Fruit fly (Drosophila melanogaster): Measurements from ENCODE around the gene Glut1.

Gene Glut1

DNA sequence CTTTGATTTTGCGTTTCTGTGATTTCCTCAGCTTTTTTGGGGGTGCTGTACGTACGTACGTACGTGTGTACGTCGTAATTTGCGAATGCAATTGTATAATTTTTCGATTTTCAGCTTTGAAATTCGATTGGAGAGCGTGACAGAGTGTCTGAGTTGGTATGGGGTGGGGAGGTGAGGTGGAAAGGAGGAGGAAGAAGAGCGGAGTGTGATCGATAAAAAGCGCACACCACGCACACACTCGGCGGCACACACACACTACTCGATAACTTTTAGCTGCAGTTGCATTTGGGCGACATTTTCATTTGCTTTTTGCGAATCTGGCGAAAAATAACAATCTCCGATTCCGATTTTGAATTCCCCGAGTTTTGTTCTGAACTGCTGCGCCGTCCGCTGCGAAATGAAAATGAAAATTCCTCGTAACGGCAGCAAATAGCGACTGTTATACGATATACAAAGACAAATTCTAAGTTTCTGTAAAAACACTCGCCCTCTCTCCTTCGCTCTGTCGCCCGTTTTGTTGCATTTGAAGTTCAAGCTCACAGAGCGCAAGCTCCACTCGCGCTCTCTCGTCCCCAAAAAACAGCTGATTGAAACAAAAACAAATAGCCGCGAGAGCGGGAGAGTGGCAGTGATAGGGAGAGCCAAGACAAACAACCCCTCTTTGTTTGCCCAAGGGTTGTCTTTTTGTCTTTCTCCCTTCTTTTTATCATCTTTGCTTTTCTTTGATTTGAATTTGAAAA is 32.2 kb upstream of the Glut1 start, which contains the start of gene CG13907:
Gene CG13907 (minus strand): TSS at position 518 of the 740 bp plus-strand sequence.
- TF ChIP-seq ss (GFP tag; optimal IDR thresholded peaks at IDR 0.05) (peak; percentile 1 to 8), Sox14 (GFP tag; optimal IDR thresholded peaks at IDR 0.05) (peak; percentile 45), Sox102F (GFP tag; optimal IDR thresholded peaks at IDR 0.05) (peak; percentile 30), CG6792 (GFP tag; optimal IDR thresholded peaks at IDR 0.05) (no peak), CG11762 (GFP tag; optimal IDR thresholded peaks at IDR 0.05; ENCODE audit: insufficient read depth) (no peak), CG16779 (tag; optimal IDR thresholded peaks at IDR 0.05) (peak; percentile 39), CG6854 (GFP tag; optimal IDR thresholded peaks at IDR 0.05) (peak; percentile 32), net (GFP tag; optimal IDR thresholded peaks at IDR 0.05) (peak; percentile 16), fd59A (GFP tag; optimal IDR thresholded peaks at IDR 0.05) (no peak), eg (GFP tag; IDR thresholded peaks at IDR 0.05) (0 out of 3 replicates have a peak, but pooled peaks have one; percentile 13), fkh (GFP tag; optimal IDR thresholded peaks at IDR 0.05) (peak; percentile 65)

DNA sequence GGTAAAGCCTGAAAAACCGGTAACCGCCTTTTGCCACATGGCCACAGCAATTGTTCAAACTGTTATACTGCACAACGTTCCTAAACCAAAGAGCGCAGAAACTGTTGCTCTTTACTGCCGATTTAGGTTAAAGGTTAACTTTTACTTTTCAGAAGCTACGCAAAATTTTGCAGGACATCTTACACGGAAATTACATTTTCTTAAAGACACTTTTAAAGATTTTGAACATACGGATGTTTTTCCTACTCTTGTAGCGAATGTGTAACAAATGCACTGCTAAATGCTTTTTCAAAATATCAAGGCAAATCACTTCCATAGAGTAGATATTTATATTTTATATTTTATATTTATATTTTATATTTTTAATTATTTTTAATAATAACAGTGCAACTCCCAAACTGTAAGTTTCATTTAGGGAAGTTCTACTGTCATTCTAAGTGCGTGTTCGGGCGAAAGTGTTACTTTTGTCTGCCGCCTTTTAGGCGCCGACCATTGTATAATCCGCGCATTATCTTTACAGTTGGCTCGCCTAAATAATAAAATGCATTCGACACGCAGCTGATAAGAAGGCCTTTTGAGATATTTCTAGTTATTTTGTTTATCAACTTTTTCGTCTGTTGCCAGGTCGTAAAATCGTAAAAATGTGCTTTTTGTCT is 31.5 kb upstream of the Glut1 start:
- TF ChIP-seq Eip78C (GFP tag) (peak; percentile 70), CG15336 (GFP tag; IDR thresholded peaks at IDR 0.05) (no peak), vri (GFP tag; optimal IDR thresholded peaks at IDR 0.05) (peak; percentile 36)

DNA sequence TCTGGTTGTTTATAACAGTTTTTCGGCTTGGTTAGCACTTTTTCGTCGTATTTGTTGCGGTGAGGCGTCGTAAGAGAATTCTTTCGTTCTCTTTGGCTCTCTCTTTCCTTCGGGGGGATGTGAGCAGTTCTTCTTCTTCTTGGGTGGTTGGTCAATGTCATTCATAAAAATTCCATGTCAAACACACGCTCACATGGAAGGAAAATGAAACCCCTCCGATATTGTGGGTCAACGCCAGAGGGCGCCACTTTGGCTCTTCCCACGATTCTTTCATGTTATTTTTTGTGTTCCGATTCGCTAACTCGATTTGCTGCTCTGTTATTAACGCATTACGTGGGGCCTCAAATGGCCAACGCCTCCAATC is 31.0 kb upstream of the Glut1 start:
- TF ChIP-seq CG3919 (GFP tag; optimal IDR thresholded peaks at IDR 0.05) (no peak), fd85E (GFP tag; optimal IDR thresholded peaks at IDR 0.05) (no peak), CG11902 (GFP tag; optimal IDR thresholded peaks at IDR 0.05) (no peak), CG34406 (GFP tag; optimal IDR thresholded peaks at IDR 0.05) (no peak), Eip78C (GFP tag) (no peak), CG11762 (GFP tag; optimal IDR thresholded peaks at IDR 0.05; ENCODE audit: insufficient read depth) (no peak), Sox15 (GFP tag; optimal IDR thresholded peaks at IDR 0.05) (no peak), Hr4 (GFP tag; optimal IDR thresholded peaks at IDR 0.05) (no peak), eg (GFP tag; IDR thresholded peaks at IDR 0.05) (no peak), CG6163 (GFP tag; IDR thresholded peaks at IDR 0.05) (no peak), Gug (GFP tag; IDR thresholded peaks at IDR 0.05) (no peak), CG10669 (GFP tag; optimal IDR thresholded peaks at IDR 0.05) (no peak), CG8632 (GFP tag; optimal IDR thresholded peaks at IDR 0.05) (no peak), Eip93F (GFP tag; optimal IDR thresholded peaks at IDR 0.05) (no peak), CG8319 (GFP tag; optimal IDR thresholded peaks at IDR 0.05) (no peak), CG7368 (GFP tag; optimal IDR thresholded peaks at IDR 0.05) (no peak), Hr38 (GFP tag; optimal IDR thresholded peaks at IDR 0.05) (no peak), Lpt (GFP tag; optimal IDR thresholded peaks at IDR 0.05) (no peak)

DNA sequence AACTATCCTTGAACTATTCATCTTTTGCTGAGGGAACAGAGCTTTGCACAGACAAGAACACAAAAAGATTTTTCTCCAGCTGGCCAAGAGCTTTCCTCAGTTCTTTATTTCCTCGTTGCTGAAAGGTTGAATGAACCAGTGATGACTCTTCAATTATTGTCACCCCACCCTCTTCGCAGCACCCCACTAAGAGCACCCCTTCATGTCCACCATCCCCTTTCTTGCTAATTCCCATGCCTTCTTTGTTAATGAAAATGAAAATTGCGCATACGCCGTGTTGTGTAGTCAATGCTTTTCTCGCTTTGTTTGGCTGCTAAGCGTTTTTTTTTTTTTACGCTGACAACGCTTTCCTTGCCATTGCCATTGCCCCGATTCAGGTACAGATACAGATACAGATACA is 30.1 kb upstream of the Glut1 start:
- TF ChIP-seq Sox14 (GFP tag; optimal IDR thresholded peaks at IDR 0.05) (peak; percentile 86), CG8319 (GFP tag; optimal IDR thresholded peaks at IDR 0.05) (no peak), Eip93F (GFP tag; optimal IDR thresholded peaks at IDR 0.05) (no peak), Ets21C (GFP tag; optimal IDR thresholded peaks at IDR 0.05) (no peak)

DNA sequence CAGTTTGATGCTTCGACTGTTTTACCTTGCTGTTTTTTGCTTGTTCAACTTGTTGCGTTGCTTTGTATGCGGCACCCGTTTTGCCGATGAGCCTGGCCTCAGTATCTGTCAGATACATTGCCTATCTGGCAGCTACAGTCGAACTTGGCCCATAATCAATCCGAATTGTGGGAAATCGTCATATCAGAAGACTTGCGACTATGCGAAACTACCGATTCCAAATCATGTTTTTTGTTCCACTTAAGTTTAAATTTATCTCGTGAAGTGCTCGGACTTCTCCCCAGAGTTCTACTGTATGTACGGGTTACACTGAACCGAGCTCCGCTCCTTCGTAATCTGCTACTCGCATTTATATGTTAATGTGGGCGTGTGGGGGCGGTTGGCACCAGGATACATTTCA is 29.6 kb upstream of the Glut1 start:
- peak; percentile 28 for TF ChIP-seq CG11902 (GFP tag; optimal IDR thresholded peaks at IDR 0.05)
- no peak for TF ChIP-seq CG8119 (GFP tag; IDR thresholded peaks at IDR 0.05)
- TF ChIP-seq CG6854 (GFP tag; optimal IDR thresholded peaks at IDR 0.05), result no peak
- TF ChIP-seq pdm3 (GFP tag; optimal IDR thresholded peaks at IDR 0.05), result no peak
- TF ChIP-seq CG9139 (GFP tag; optimal IDR thresholded peaks at IDR 0.05), result no peak
- peak; percentile 25 for TF ChIP-seq CG3919 (GFP tag; optimal IDR thresholded peaks at IDR 0.05)
- no peak for TF ChIP-seq Hr39 (GFP tag; optimal IDR thresholded peaks at IDR 0.05)
- no peak for TF ChIP-seq fkh (GFP tag; optimal IDR thresholded peaks at IDR 0.05)
- 0 out of 3 replicates have a peak, but pooled peaks have one; percentile 12 for TF ChIP-seq CG6163 (GFP tag; IDR thresholded peaks at IDR 0.05)
- TF ChIP-seq Eip78C (GFP tag), result peak; percentile 82
- peak; percentile 29 for TF ChIP-seq cyc (GFP tag; optimal IDR thresholded peaks at IDR 0.05)
- TF ChIP-seq Sox15 (GFP tag; optimal IDR thresholded peaks at IDR 0.05), result no peak
- TF ChIP-seq spab (GFP tag; optimal IDR thresholded peaks at IDR 0.05), result no peak
- no peak for TF ChIP-seq fd85E (GFP tag; optimal IDR thresholded peaks at IDR 0.05)
- TF ChIP-seq CG7368 (GFP tag; optimal IDR thresholded peaks at IDR 0.05), result peak; percentile 34
- no peak for TF ChIP-seq CG34406 (GFP tag; optimal IDR thresholded peaks at IDR 0.05)
- TF ChIP-seq CG16779 (tag; optimal IDR thresholded peaks at IDR 0.05), result no peak
- peak; percentile 54; the same call in 2 of the 3 replicates for TF ChIP-seq eg (GFP tag; IDR thresholded peaks at IDR 0.05)
- no peak for TF ChIP-seq CG31627 (GFP tag; optimal IDR thresholded peaks at IDR 0.05)
- no peak for TF ChIP-seq CG3032 (tag; optimal IDR thresholded peaks at IDR 0.05)
- no peak for TF ChIP-seq vri (GFP tag; optimal IDR thresholded peaks at IDR 0.05)
- no peak for TF ChIP-seq Blimp-1 (GFP tag; optimal IDR thresholded peaks at IDR 0.05)
- no peak for TF ChIP-seq Smox (GFP tag; optimal IDR thresholded peaks at IDR 0.05)
- TF ChIP-seq OdsH (GFP tag; optimal IDR thresholded peaks at IDR 0.05), result no peak

All from whole organism, prepupa.